Fruit fly (Drosophila melanogaster) Kc167 (cell line): ENCODE results near the gene CG14391.

Experiments
- Sin3A ChIP-seq: fragments of >200 bp; optimal IDR thresholded peaks from 2 replicates; lab custom pipeline; 2018; ENCODE audit warnings: missing external identifiers
- h ChIP-seq: fragments of >200 bp; optimal IDR thresholded peaks from 3 replicates; lab custom pipeline; 2018; ENCODE audit warnings: missing external identifiers
- insv ChIP-seq: fragments of >200 bp; optimal IDR thresholded peaks from 3 replicates; lab custom pipeline; 2018; ENCODE audit warnings: missing external identifiers
- psq ChIP-seq: fragments of >200 bp; optimal IDR thresholded peaks from 2 replicates; lab custom pipeline; 2017; ENCODE audit warnings: missing external identifiers
- ttk ChIP-seq: sonication (Bioruptor generic); optimal IDR thresholded peaks from 2 replicates; lab custom pipeline; 2017; ENCODE audit warnings: missing external identifiers

dm6 chr3R:12649099-12650029 lies 45.3 kb downstream of the CG14391 start:
- TF ChIP-seq ttk (lab: Kevin White, UChicago) = no peak
- TF ChIP-seq h (lab: Kevin White, UChicago) = no peak
- TF ChIP-seq Sin3A (lab: Kevin White, UChicago) = no peak
- no peak for TF ChIP-seq insv (lab: Kevin White, UChicago)
- TF ChIP-seq psq = no peak
